Fruit fly (Drosophila melanogaster) whole organism, embryonic: ENCODE results near the gene Adck5.

Experiments
- Aef1 ChIP-seq: fragments of 200-800 bp; sonication (Bioruptor generic); IDR thresholded peaks from 3 replicates; pipeline ENCODE4 v1.3.6; 2022; ENCODE audit warnings: missing biosample characterization, missing genetic modification characterization
- CG1024 ChIP-seq: fragments of 200-800 bp; sonication (Bioruptor generic); IDR thresholded peaks from 2 replicates; pipeline ENCODE4 v1.3.6; 2022; ENCODE audit warnings: missing biosample characterization, missing genetic modification characterization
- CG10979 ChIP-seq: fragments of 200-800 bp; sonication (Bioruptor generic); optimal IDR thresholded peaks from 2 replicates; lab custom pipeline; 2018; ENCODE audit warnings: missing biosample characterization, mild to moderate bottlenecking, missing genetic modification characterization, moderate library complexity
- CG11504 ChIP-seq: fragments of 200-800 bp; sonication (Bioruptor generic); optimal IDR thresholded peaks from 3 replicates; lab custom pipeline; 2019; ENCODE audit warnings: missing biosample characterization, mild to moderate bottlenecking, missing genetic modification characterization, moderate library complexity
- CG13287 ChIP-seq: fragments of 200-800 bp; sonication (Bioruptor generic); IDR thresholded peaks from 2 replicates; pipeline ENCODE4 v1.3.6; 2022; ENCODE audit warnings: missing biosample characterization, missing genetic modification characterization; ENCODE audit not compliant: partially characterized antibody
- CG14710 ChIP-seq: fragments of 200-800 bp; sonication (Bioruptor generic); optimal IDR thresholded peaks from 3 replicates; lab custom pipeline; 2019; ENCODE audit warnings: missing biosample characterization, mild to moderate bottlenecking, missing genetic modification characterization, moderate library complexity
- CG14860 ChIP-seq: fragments of 200-800 bp; sonication (Bioruptor generic); IDR thresholded peaks from 3 replicates; pipeline ENCODE4 v1.3.6; 2022; ENCODE audit warnings: missing biosample characterization, missing genetic modification characterization; ENCODE audit not compliant: partially characterized antibody
- CG14965 ChIP-seq: fragments of 200-800 bp; sonication (Bioruptor generic); optimal IDR thresholded peaks from 2 replicates; lab custom pipeline; 2016; ENCODE audit warnings: missing biosample characterization, missing genetic modification characterization, borderline replicate concordance
- CG15696 ChIP-seq: fragments of 200-800 bp; sonication (Bioruptor generic); optimal IDR thresholded peaks from 2 replicates; lab custom pipeline; 2019; ENCODE audit warnings: missing biosample characterization, mild to moderate bottlenecking, missing genetic modification characterization, moderate library complexity
- CG2202 ChIP-seq: fragments of 200-800 bp; sonication (Bioruptor generic); optimal IDR thresholded peaks from 2 replicates; lab custom pipeline; 2018; ENCODE audit warnings: missing biosample characterization, mild to moderate bottlenecking, missing genetic modification characterization
- CG32772 ChIP-seq: fragments of 200-800 bp; sonication (Bioruptor generic); IDR thresholded peaks from 2 replicates; pipeline ENCODE4 v1.3.6; 2022; ENCODE audit warnings: missing biosample characterization, missing genetic modification characterization
- CG3281 ChIP-seq: fragments of 200-800 bp; sonication (Bioruptor generic); optimal IDR thresholded peaks from 3 replicates; lab custom pipeline; 2017; ENCODE audit warnings: missing biosample characterization, mild to moderate bottlenecking, missing genetic modification characterization
- CG34376 ChIP-seq: fragments of 200-800 bp; sonication (Bioruptor generic); optimal IDR thresholded peaks from 2 replicates; lab custom pipeline; 2018; ENCODE audit warnings: missing biosample characterization, mild to moderate bottlenecking, missing genetic modification characterization
- CG4360 ChIP-seq: fragments of 200-800 bp; sonication (Bioruptor generic); IDR thresholded peaks from 2 replicates; pipeline ENCODE4 v1.3.6; 2022; ENCODE audit warnings: missing biosample characterization, missing genetic modification characterization
- CG4617 ChIP-seq: fragments of 200-800 bp; sonication (Bioruptor generic); optimal IDR thresholded peaks from 3 replicates; lab custom pipeline; 2016; ENCODE audit warnings: missing biosample characterization, missing genetic modification characterization, borderline replicate concordance
- CG7556 ChIP-seq: fragments of 200-800 bp; sonication (Bioruptor generic); optimal IDR thresholded peaks from 2 replicates; lab custom pipeline; 2017; ENCODE audit warnings: missing biosample characterization, mild to moderate bottlenecking, missing genetic modification characterization
- CG8359 ChIP-seq: fragments of 200-800 bp; sonication (Bioruptor generic); optimal IDR thresholded peaks from 2 replicates; lab custom pipeline; 2017; ENCODE audit warnings: missing biosample characterization, mild to moderate bottlenecking, missing genetic modification characterization, borderline replicate concordance
- CG8765 ChIP-seq: fragments of 200-800 bp; sonication (Bioruptor generic); IDR thresholded peaks from 2 replicates; pipeline ENCODE4 v1.3.6; 2022; ENCODE audit warnings: missing biosample characterization, missing genetic modification characterization
- CkIIα-i1 ChIP-seq: fragments of 200-800 bp; sonication (Bioruptor generic); IDR thresholded peaks from 2 replicates; pipeline ENCODE4 v1.3.6; 2022; ENCODE audit warnings: missing biosample characterization, missing genetic modification characterization
- D19B ChIP-seq: fragments of 200-800 bp; sonication (Bioruptor generic); optimal IDR thresholded peaks from 2 replicates; lab custom pipeline; 2017; ENCODE audit warnings: missing biosample characterization, mild to moderate bottlenecking, missing genetic modification characterization
- Dek ChIP-seq: fragments of 200-800 bp; sonication (Bioruptor generic); optimal IDR thresholded peaks from 3 replicates; lab custom pipeline; 2019; ENCODE audit warnings: missing biosample characterization, mild to moderate bottlenecking, missing genetic modification characterization, moderate library complexity
- Dip2 ChIP-seq: fragments of 200-800 bp; sonication (Bioruptor generic); IDR thresholded peaks from 2 replicates; pipeline ENCODE4 v1.3.6; 2022; ENCODE audit warnings: missing biosample characterization, missing genetic modification characterization
- Dip3 ChIP-seq: fragments of 200-800 bp; sonication (Bioruptor generic); optimal IDR thresholded peaks from 3 replicates; lab custom pipeline; 2016; ENCODE audit warnings: missing biosample characterization, missing genetic modification characterization
- Doc3 ChIP-seq: fragments of 200-800 bp; sonication (Bioruptor generic); IDR thresholded peaks from 3 replicates; pipeline ENCODE4 v1.3.6; 2022; ENCODE audit warnings: missing biosample characterization, missing genetic modification characterization; ENCODE audit not compliant: partially characterized antibody
- Drgx ChIP-seq: fragments of 200-800 bp; sonication (Bioruptor generic); IDR thresholded peaks from 2 replicates; pipeline ENCODE4 v1.3.6; 2022; ENCODE audit warnings: missing biosample characterization, missing genetic modification characterization
- Gsc ChIP-seq: fragments of 200-800 bp; sonication (Bioruptor generic); IDR thresholded peaks from 2 replicates; pipeline ENCODE4 v1.3.6; 2022; ENCODE audit warnings: missing biosample characterization, missing genetic modification characterization
- HLH3B ChIP-seq: fragments of 200-800 bp; sonication (Bioruptor generic); IDR thresholded peaks from 2 replicates; pipeline ENCODE4 v1.3.6; 2022; ENCODE audit warnings: missing biosample characterization, missing genetic modification characterization
- HmgZ ChIP-seq: fragments of 200-800 bp; sonication (Bioruptor generic); optimal IDR thresholded peaks from 2 replicates; lab custom pipeline; 2018; ENCODE audit warnings: missing biosample characterization, mild to moderate bottlenecking, missing genetic modification characterization
- Hsf ChIP-seq: fragments of 200-800 bp; sonication (Bioruptor generic); optimal IDR thresholded peaks from 3 replicates; lab custom pipeline; 2016; ENCODE audit warnings: missing biosample characterization, missing genetic modification characterization
- Neu2 ChIP-seq: fragments of 200-800 bp; sonication (Bioruptor generic); optimal IDR thresholded peaks from 3 replicates; lab custom pipeline; 2016; ENCODE audit warnings: missing biosample characterization, missing genetic modification characterization, borderline replicate concordance
- NfI ChIP-seq: fragments of 200-800 bp; sonication (Bioruptor generic); optimal IDR thresholded peaks from 3 replicates; lab custom pipeline; 2018; ENCODE audit warnings: missing biosample characterization, mild to moderate bottlenecking, missing genetic modification characterization, moderate library complexity
- Ptx1 ChIP-seq: fragments of 200-800 bp; sonication (Bioruptor generic); IDR thresholded peaks from 2 replicates; pipeline ENCODE4 v1.3.6; 2022; ENCODE audit warnings: missing biosample characterization, missing genetic modification characterization
- Sox102F ChIP-seq: fragments of 200-800 bp; sonication (Bioruptor generic); optimal IDR thresholded peaks from 2 replicates; lab custom pipeline; 2018; ENCODE audit warnings: missing biosample characterization, mild to moderate bottlenecking, missing genetic modification characterization, moderate library complexity
- Sry-β ChIP-seq: fragments of 200-800 bp; sonication (Bioruptor generic); optimal IDR thresholded peaks from 2 replicates; lab custom pipeline; 2018; ENCODE audit warnings: missing biosample characterization, mild to moderate bottlenecking, missing genetic modification characterization, moderate library complexity
- Sry-δ ChIP-seq: fragments of 200-800 bp; sonication (Bioruptor generic); optimal IDR thresholded peaks from 2 replicates; lab custom pipeline; 2016; ENCODE audit warnings: missing biosample characterization, missing genetic modification characterization
- ase ChIP-seq: fragments of 200-800 bp; sonication (Bioruptor generic); IDR thresholded peaks from 3 replicates; pipeline ENCODE4 v1.3.6; 2022; ENCODE audit warnings: missing biosample characterization, missing genetic modification characterization
- bab2 ChIP-seq: fragments of 200-800 bp; sonication (Bioruptor generic); optimal IDR thresholded peaks from 2 replicates; lab custom pipeline; 2016; ENCODE audit warnings: missing biosample characterization, missing genetic modification characterization
- corto ChIP-seq: fragments of 200-800 bp; sonication (Bioruptor generic); optimal IDR thresholded peaks from 2 replicates; lab custom pipeline; 2016; ENCODE audit warnings: missing biosample characterization, mild to moderate bottlenecking, missing genetic modification characterization, moderate library complexity
- ems ChIP-seq: fragments of 200-800 bp; sonication (Bioruptor generic); optimal IDR thresholded peaks from 3 replicates; lab custom pipeline; 2016; ENCODE audit warnings: missing biosample characterization, missing genetic modification characterization
- exex ChIP-seq: fragments of 200-800 bp; sonication (Bioruptor generic); optimal IDR thresholded peaks from 4 replicates; lab custom pipeline; 2018; ENCODE audit warnings: missing biosample characterization, mild to moderate bottlenecking, missing genetic modification characterization, moderate library complexity
- h ChIP-seq: fragments of >200 bp; optimal IDR thresholded peaks from 2 replicates; lab custom pipeline; 2017
- hkb ChIP-seq, 2 experiments: fragments of 200-800 bp in 1 of 2; fragments of >200 bp in 1 of 2; sonication (Bioruptor generic) in 1 of 2; IDR thresholded peaks in 1 of 2; optimal IDR thresholded peaks in 1 of 2; 2 replicates each; pipeline versions ENCODE4 v1.3.6 to Lab custom; 2017 to 2022; ENCODE audit warnings: missing biosample characterization in 1 of 2, missing genetic modification characterization in 1 of 2
- lola ChIP-seq, 3 experiments: fragments of >200 bp in 2 of 3; fragments of 200-800 bp in 1 of 3; sonication (Bioruptor generic) in 1 of 3; optimal IDR thresholded peaks; 2 replicates each; lab custom pipeline; 2017 to 2019; ENCODE audit warnings: missing biosample characterization in 3 of 3, missing genetic modification characterization in 3 of 3, mild to moderate bottlenecking in 1 of 3, moderate library complexity in 1 of 3
- row ChIP-seq: fragments of 200-800 bp; sonication (Bioruptor generic); IDR thresholded peaks from 3 replicates; pipeline ENCODE4 v1.3.6; 2022; ENCODE audit warnings: missing biosample characterization, missing genetic modification characterization
- tap ChIP-seq: fragments of 200-800 bp; optimal IDR thresholded peaks from 3 replicates; lab custom pipeline; 2019; ENCODE audit warnings: missing biosample characterization, mild to moderate bottlenecking, missing genetic modification characterization, moderate library complexity
- trh ChIP-seq: fragments of 200-800 bp; sonication (Bioruptor generic); optimal IDR thresholded peaks from 2 replicates; lab custom pipeline; 2016; ENCODE audit warnings: missing biosample characterization, missing genetic modification characterization
- zen ChIP-seq: fragments of 200-800 bp; sonication (Bioruptor generic); optimal IDR thresholded peaks from 3 replicates; lab custom pipeline; 2018; ENCODE audit warnings: missing biosample characterization, mild to moderate bottlenecking, missing genetic modification characterization, moderate library complexity

The Adck5 gene

dm6 chr3L:11215244-11216121, 45.9 kb downstream of the Adck5 start (continued):
- TF ChIP-seq exex (peak; percentile 59), Sry-β (GFP tag; lab: Kevin White, UChicago) (peak; percentile 97), Drgx (GFP tag; lab: Robert Waterston, UW) (peak; percentile 98), CG8359 (peak; percentile 48), CkIIα-i1 (GFP tag; lab: Robert Waterston, UW) (peak; percentile 67; the same call in 1 of the 2 replicates), Aef1 (GFP tag; lab: Robert Waterston, UW) (peak; percentile 86), ase (GFP tag; lab: Robert Waterston, UW) (peak; percentile 90), lola (GFP tag; optimal IDR thresholded peaks at IDR 0.05; lab: Kevin White, UChicago) (peak in 1 of 3 experiments; percentile 63), row (GFP tag; lab: Robert Waterston, UW) (peak; percentile 99), Dip3 (GFP tag; lab: Kevin White, UChicago) (peak; percentile 88), Doc3 (GFP tag; lab: Robert Waterston, UW) (no peak), HLH3B (GFP tag; lab: Robert Waterston, UW) (peak; percentile 93), CG14710 (tag; lab: Kevin White, UChicago) (peak; percentile 70), trh (GFP tag; lab: Kevin White, UChicago) (peak; percentile 44), CG15696 (tag; lab: Kevin White, UChicago) (peak; percentile 52), CG4617 (peak; percentile 63), Gsc (GFP tag; lab: Robert Waterston, UW) (no peak), zen (tag; lab: Kevin White, UChicago) (peak; percentile 62), CG10979 (tag; lab: Kevin White, UChicago) (peak; percentile 82), D19B (GFP tag; lab: Kevin White, UChicago) (peak; percentile 84), CG11504 (tag; lab: Kevin White, UChicago) (peak; percentile 86), Dip2 (GFP tag; lab: Robert Waterston, UW) (peak; percentile 18; the same call in 1 of the 2 replicates), CG14860 (GFP tag; lab: Robert Waterston, UW) (no peak), Neu2 (GFP tag; lab: Kevin White, UChicago) (peak; percentile 47), CG2202 (peak; percentile 74), Dek (peak; percentile 82), h (no peak), CG1024 (GFP tag; lab: Robert Waterston, UW) (peak; percentile 78), CG13287 (GFP tag; lab: Robert Waterston, UW) (peak; percentile 36; the same call in 1 of the 2 replicates), ems (peak; percentile 92), CG7556 (peak; percentile 90), Ptx1 (GFP tag; lab: Robert Waterston, UW) (peak; percentile 94), Sox102F (GFP tag; lab: Kevin White, UChicago) (peak; percentile 88), CG8765 (GFP tag; lab: Robert Waterston, UW) (peak; percentile 81), CG3281 (GFP tag; lab: Kevin White, UChicago) (peak; percentile 90), corto (GFP tag; lab: Kevin White, UChicago) (peak; percentile 87), HmgZ (peak; percentile 89), Sry-δ (GFP tag; lab: Kevin White, UChicago) (peak; percentile 42), CG32772 (GFP tag; lab: Robert Waterston, UW) (peak; percentile 86), NfI (GFP tag; lab: Kevin White, UChicago) (peak; percentile 85), bab2 (GFP tag; lab: Kevin White, UChicago) (peak; percentile 90), Hsf (peak; percentile 91), CG34376 (GFP tag; lab: Kevin White, UChicago) (peak; percentile 74), hkb (optimal IDR thresholded peaks at IDR 0.05; lab: Kevin White, UChicago) (peak; percentile 73), hkb (GFP tag; IDR thresholded peaks at IDR 0.05; lab: Robert Waterston, UW) (peak; percentile 96), CG14965 (GFP tag; lab: Kevin White, UChicago) (peak; percentile 65), CG4360 (GFP tag; lab: Robert Waterston, UW) (peak; percentile 68), tap (tag; lab: Kevin White, UChicago) (peak; percentile 82)
